Fruit fly (Drosophila melanogaster) whole organism, embryonic: ENCODE results near the gene CG17124.
A peak's percentile ranks its signal among the peaks of the same experiment; 100 is the strongest.

Source experiments
- C15 ChIP-seq: fragments of 200-800 bp; sonication (Bioruptor generic); IDR thresholded peaks from 3 replicates; pipeline ENCODE4 v1.3.6; 2022; ENCODE audit warnings: missing biosample characterization, missing genetic modification characterization
- CG11093 ChIP-seq: fragments of 200-800 bp; sonication (Bioruptor generic); IDR thresholded peaks from 3 replicates; pipeline ENCODE4 v1.3.6; 2022; ENCODE audit warnings: missing biosample characterization, missing genetic modification characterization
- CG18262 ChIP-seq: fragments of 200-800 bp; optimal IDR thresholded peaks from 3 replicates; lab custom pipeline; 2019; ENCODE audit warnings: missing biosample characterization, mild to moderate bottlenecking, missing genetic modification characterization, moderate library complexity
- CG2875 ChIP-seq: fragments of 200-800 bp; sonication (Bioruptor generic); optimal IDR thresholded peaks from 2 replicates; lab custom pipeline; 2017; ENCODE audit warnings: missing biosample characterization, mild to moderate bottlenecking, missing genetic modification characterization, missing genetic modification reagents
- CG31388 ChIP-seq: fragments of 200-800 bp; sonication (Bioruptor generic); optimal IDR thresholded peaks from 2 replicates; lab custom pipeline; 2016; ENCODE audit warnings: missing biosample characterization, missing genetic modification characterization
- CG4404 ChIP-seq: fragments of 200-800 bp; sonication (Bioruptor generic); IDR thresholded peaks from 2 replicates; pipeline ENCODE4 v1.3.6; 2022; ENCODE audit warnings: missing biosample characterization, missing genetic modification characterization
- CG4820 ChIP-seq: fragments of 200-800 bp; sonication (Bioruptor generic); optimal IDR thresholded peaks from 3 replicates; lab custom pipeline; 2016; ENCODE audit warnings: missing biosample characterization, missing genetic modification characterization
- CG6854 ChIP-seq: fragments of 200-800 bp; sonication (Bioruptor generic); optimal IDR thresholded peaks from 3 replicates; lab custom pipeline; 2017; ENCODE audit warnings: missing biosample characterization, mild to moderate bottlenecking, missing genetic modification characterization
- CG7271 ChIP-seq: fragments of 200-800 bp; sonication (Bioruptor generic); optimal IDR thresholded peaks from 2 replicates; lab custom pipeline; 2018; ENCODE audit warnings: missing biosample characterization, mild to moderate bottlenecking, missing genetic modification characterization, moderate library complexity
- CG7556 ChIP-seq: fragments of 200-800 bp; sonication (Bioruptor generic); optimal IDR thresholded peaks from 2 replicates; lab custom pipeline; 2017; ENCODE audit warnings: missing biosample characterization, mild to moderate bottlenecking, missing genetic modification characterization
- CG7745 ChIP-seq: fragments of 200-800 bp; sonication (Bioruptor generic); optimal IDR thresholded peaks from 2 replicates; lab custom pipeline; 2018; ENCODE audit warnings: missing biosample characterization, mild to moderate bottlenecking, missing genetic modification characterization, moderate library complexity
- CG7786 ChIP-seq: fragments of 200-800 bp; sonication (Bioruptor generic); optimal IDR thresholded peaks from 2 replicates; lab custom pipeline; 2016; ENCODE audit warnings: missing biosample characterization, missing genetic modification characterization
- CG7839 ChIP-seq: fragments of 200-800 bp; sonication (Bioruptor generic); optimal IDR thresholded peaks from 3 replicates; lab custom pipeline; 2018; ENCODE audit warnings: missing biosample characterization, mild to moderate bottlenecking, missing genetic modification characterization, moderate library complexity
- CG7963 ChIP-seq: fragments of 200-800 bp; sonication (Bioruptor generic); IDR thresholded peaks from 3 replicates; pipeline ENCODE4 v1.3.6; 2022; ENCODE audit warnings: missing biosample characterization, missing genetic modification characterization; ENCODE audit not compliant: partially characterized antibody
- CG8290 ChIP-seq, 3 experiments: fragments of 200-800 bp; sonication (Bioruptor generic); optimal IDR thresholded peaks; 2 replicates each; lab custom pipeline; 2016 to 2019; ENCODE audit warnings: missing biosample characterization in 3 of 3, missing genetic modification characterization in 3 of 3, mild to moderate bottlenecking in 2 of 3, moderate library complexity in 1 of 3
- CG8478 ChIP-seq: fragments of >200 bp; optimal IDR thresholded peaks from 2 replicates; lab custom pipeline; 2018
- CG9215 ChIP-seq: fragments of 200-800 bp; sonication (Bioruptor generic); IDR thresholded peaks from 2 replicates; pipeline ENCODE4 v1.3.6; 2022; ENCODE audit warnings: missing biosample characterization, missing genetic modification characterization
- D ChIP-seq, 2 experiments: fragments of 200-800 bp in 1 of 2; fragments of >200 bp in 1 of 2; sonication (Bioruptor generic) in 1 of 2; optimal IDR thresholded peaks; 2 replicates in 1 of 2; 3 replicates in 1 of 2; lab custom pipeline; 2017; ENCODE audit warnings: mild to moderate bottlenecking in 1 of 2, missing biosample characterization in 1 of 2, missing genetic modification characterization in 1 of 2, missing genetic modification reagents in 1 of 2
- D19A ChIP-seq: fragments of 200-800 bp; optimal IDR thresholded peaks from 3 replicates; lab custom pipeline; 2019; ENCODE audit warnings: missing biosample characterization, mild to moderate bottlenecking, missing genetic modification characterization, moderate library complexity
- Dbx ChIP-seq: fragments of 200-800 bp; sonication (Bioruptor generic); IDR thresholded peaks from 3 replicates; pipeline ENCODE4 v1.3.6; 2022; ENCODE audit warnings: missing biosample characterization, missing genetic modification characterization
- Fer2 ChIP-seq: fragments of 200-800 bp; sonication (Bioruptor generic); optimal IDR thresholded peaks from 2 replicates; lab custom pipeline; 2018; ENCODE audit warnings: missing biosample characterization, mild to moderate bottlenecking, missing genetic modification characterization, moderate library complexity
- Fer3 ChIP-seq: fragments of 200-800 bp; sonication (Bioruptor generic); optimal IDR thresholded peaks from 2 replicates; lab custom pipeline; 2018; ENCODE audit warnings: missing biosample characterization, mild to moderate bottlenecking, missing genetic modification characterization, moderate library complexity
- H15 ChIP-seq: fragments of 200-800 bp; sonication (Bioruptor generic); IDR thresholded peaks from 3 replicates; pipeline ENCODE4 v1.3.6; 2022; ENCODE audit warnings: missing biosample characterization, missing genetic modification characterization
- HLH3B ChIP-seq: fragments of 200-800 bp; sonication (Bioruptor generic); IDR thresholded peaks from 2 replicates; pipeline ENCODE4 v1.3.6; 2022; ENCODE audit warnings: missing biosample characterization, missing genetic modification characterization
- Hr39 ChIP-seq: fragments of >200 bp; optimal IDR thresholded peaks from 2 replicates; lab custom pipeline; 2017
- NFAT ChIP-seq: fragments of 200-800 bp; sonication (Bioruptor generic); IDR thresholded peaks from 2 replicates; pipeline ENCODE4 v1.3.6; 2022; ENCODE audit warnings: missing biosample characterization, missing genetic modification characterization
- Spps ChIP-seq: fragments of 200-800 bp; sonication (Bioruptor generic); optimal IDR thresholded peaks from 2 replicates; lab custom pipeline; 2018; ENCODE audit warnings: missing biosample characterization, mild to moderate bottlenecking, missing genetic modification characterization
- Taf1 ChIP-seq: fragments of 200-800 bp; sonication (Bioruptor generic); IDR thresholded peaks from 2 replicates; pipeline ENCODE4 v1.3.6; 2022; ENCODE audit warnings: missing biosample characterization, missing genetic modification characterization
- YL-1 ChIP-seq: fragments of 200-800 bp; sonication (Bioruptor generic); optimal IDR thresholded peaks from 3 replicates; lab custom pipeline; 2017; ENCODE audit warnings: missing biosample characterization, mild to moderate bottlenecking, missing genetic modification characterization
- al ChIP-seq: fragments of 200-800 bp; sonication (Bioruptor generic); IDR thresholded peaks from 2 replicates; pipeline ENCODE4 v1.3.6; 2022; ENCODE audit warnings: missing biosample characterization, missing genetic modification characterization
- ara ChIP-seq: fragments of 200-800 bp; sonication (Bioruptor generic); IDR thresholded peaks from 2 replicates; pipeline ENCODE4 v1.3.6; 2022; ENCODE audit warnings: missing biosample characterization, missing genetic modification characterization
- ase ChIP-seq: fragments of 200-800 bp; sonication (Bioruptor generic); IDR thresholded peaks from 3 replicates; pipeline ENCODE4 v1.3.6; 2022; ENCODE audit warnings: missing biosample characterization, missing genetic modification characterization
- br ChIP-seq: fragments of >200 bp; optimal IDR thresholded peaks from 2 replicates; lab custom pipeline; 2017
- chif ChIP-seq, 2 experiments: fragments of 200-800 bp; sonication (Bioruptor generic); optimal IDR thresholded peaks; 3 replicates each; lab custom pipeline; 2016; ENCODE audit warnings: missing biosample characterization in 2 of 2, missing genetic modification characterization in 2 of 2
- chn ChIP-seq: fragments of 200-800 bp; sonication (Bioruptor generic); optimal IDR thresholded peaks from 2 replicates; lab custom pipeline; 2016; ENCODE audit warnings: missing biosample characterization, missing genetic modification characterization
- ci ChIP-seq: fragments of 200-800 bp; sonication (Bioruptor generic); IDR thresholded peaks from 3 replicates; pipeline ENCODE4 v1.3.6; 2022; ENCODE audit warnings: missing biosample characterization, missing genetic modification characterization
- corto ChIP-seq: fragments of 200-800 bp; sonication (Bioruptor generic); optimal IDR thresholded peaks from 2 replicates; lab custom pipeline; 2016; ENCODE audit warnings: missing biosample characterization, mild to moderate bottlenecking, missing genetic modification characterization, moderate library complexity
- dimm ChIP-seq: fragments of 200-800 bp; sonication (Bioruptor generic); IDR thresholded peaks from 2 replicates; pipeline ENCODE4 v1.3.6; 2022; ENCODE audit warnings: missing biosample characterization, missing genetic modification characterization
- dm ChIP-seq: fragments of 200-800 bp; sonication (Bioruptor generic); optimal IDR thresholded peaks from 3 replicates; lab custom pipeline; 2016; ENCODE audit warnings: missing biosample characterization, missing genetic modification characterization
- ewg ChIP-seq: fragments of 200-800 bp; sonication (Bioruptor generic); optimal IDR thresholded peaks from 3 replicates; lab custom pipeline; 2017; ENCODE audit warnings: mild to moderate bottlenecking, missing biosample characterization, missing genetic modification reagents, missing genetic modification characterization
- grn ChIP-seq: fragments of 200-800 bp; sonication (Bioruptor generic); optimal IDR thresholded peaks from 3 replicates; lab custom pipeline; 2017; ENCODE audit warnings: missing biosample characterization, missing genetic modification characterization
- p53 ChIP-seq: fragments of 200-800 bp; sonication (Bioruptor generic); optimal IDR thresholded peaks from 2 replicates; lab custom pipeline; 2016; ENCODE audit warnings: missing biosample characterization, missing genetic modification characterization
- scrt ChIP-seq: fragments of 200-800 bp; sonication (Bioruptor generic); optimal IDR thresholded peaks from 2 replicates; lab custom pipeline; 2018; ENCODE audit warnings: missing biosample characterization, mild to moderate bottlenecking, missing genetic modification characterization, moderate library complexity
- sd ChIP-seq: fragments of 200-800 bp; sonication (Bioruptor generic); optimal IDR thresholded peaks from 3 replicates; lab custom pipeline; 2018; ENCODE audit warnings: missing biosample characterization, mild to moderate bottlenecking, missing genetic modification characterization, moderate library complexity
- seq ChIP-seq: fragments of 200-800 bp; sonication (Bioruptor generic); IDR thresholded peaks from 2 replicates; pipeline ENCODE4 v1.3.6; 2022; ENCODE audit warnings: missing biosample characterization, missing genetic modification characterization
- sisA ChIP-seq: fragments of 200-800 bp; sonication (Bioruptor generic); IDR thresholded peaks from 2 replicates; pipeline ENCODE4 v1.3.6; 2022; ENCODE audit warnings: missing biosample characterization, missing genetic modification characterization
- slou ChIP-seq: fragments of 200-800 bp; sonication (Bioruptor generic); optimal IDR thresholded peaks from 3 replicates; lab custom pipeline; 2016; ENCODE audit warnings: missing biosample characterization, missing genetic modification characterization
- sqz ChIP-seq: fragments of 200-800 bp; sonication (Bioruptor generic); optimal IDR thresholded peaks from 3 replicates; lab custom pipeline; 2018; ENCODE audit warnings: missing biosample characterization, mild to moderate bottlenecking, missing genetic modification characterization
- ssp ChIP-seq: fragments of 200-800 bp; sonication (Bioruptor generic); IDR thresholded peaks from 2 replicates; pipeline ENCODE4 v1.3.6; 2022; ENCODE audit warnings: missing biosample characterization, missing genetic modification characterization
- tgo ChIP-seq: fragments of 200-800 bp; sonication (Bioruptor generic); IDR thresholded peaks from 3 replicates; pipeline ENCODE4 v1.3.6; 2022; ENCODE audit warnings: missing biosample characterization, missing genetic modification characterization
- unpg ChIP-seq: fragments of 200-800 bp; sonication (Bioruptor generic); optimal IDR thresholded peaks from 3 replicates; lab custom pipeline; 2018; ENCODE audit warnings: missing biosample characterization, mild to moderate bottlenecking, missing genetic modification characterization, moderate library complexity

The CG17124 gene

DNA sequence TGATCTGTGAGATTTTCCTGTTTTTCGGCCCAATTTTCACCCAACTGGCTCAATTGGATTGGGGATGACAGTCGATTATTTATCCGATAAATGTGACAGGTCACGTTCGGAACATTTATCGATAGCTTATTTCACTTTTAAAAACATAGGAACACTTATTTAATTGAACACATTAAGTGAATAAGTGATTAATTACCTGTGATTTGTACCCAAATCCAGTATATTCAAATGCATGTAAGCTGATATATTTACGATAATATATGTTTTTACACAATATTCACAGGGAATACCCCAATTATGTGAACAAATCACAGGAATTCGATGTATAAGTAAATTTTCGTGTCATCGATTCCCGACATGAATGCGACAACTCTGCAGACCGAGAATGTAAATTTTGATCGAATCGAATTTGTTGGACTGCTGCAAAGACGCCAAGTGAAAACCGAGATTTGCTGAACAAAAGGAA lies 23.7 kb downstream of the CG17124 start, which contains the start of the genes EMC3 and Dpy-30L1 (continued):
- no peak for TF ChIP-seq CG11093
- peak; percentile 19; the same call in 1 of the 2 replicates for TF ChIP-seq ssp (GFP tag; lab: Robert Waterston, UW)
- no peak for TF ChIP-seq Spps (tag; lab: Kevin White, UChicago)
- TF ChIP-seq C15 (GFP tag; lab: Robert Waterston, UW): no peak
- no peak for TF ChIP-seq slou (GFP tag; lab: Kevin White, UChicago)
- TF ChIP-seq Taf1 (GFP tag; lab: Robert Waterston, UW): no peak
- no peak for TF ChIP-seq scrt
- peak; percentile 34 for TF ChIP-seq sisA
- no peak for TF ChIP-seq seq (GFP tag; lab: Robert Waterston, UW)
- peak; percentile 44 for TF ChIP-seq Fer3 (tag; lab: Kevin White, UChicago)
- no peak for TF ChIP-seq sd (tag; lab: Kevin White, UChicago)
- TF ChIP-seq al (GFP tag; lab: Robert Waterston, UW): peak; percentile 54; the same call in 1 of the 2 replicates
- no peak for TF ChIP-seq H15 (GFP tag; lab: Robert Waterston, UW)
- TF ChIP-seq corto (GFP tag; lab: Kevin White, UChicago): no peak
- peak; percentile 49; the same call in 1 of the 2 replicates for TF ChIP-seq CG9215 (GFP tag; lab: Robert Waterston, UW)
- no peak for TF ChIP-seq D19A (tag; lab: Kevin White, UChicago)
- no peak for TF ChIP-seq CG8290 (GFP tag; optimal IDR thresholded peaks at IDR 0.05; lab: Kevin White, UChicago)
- no peak for TF ChIP-seq CG8290 (tag; optimal IDR thresholded peaks at IDR 0.05; lab: Kevin White, UChicago)
- no peak for TF ChIP-seq CG6854 (GFP tag; lab: Kevin White, UChicago)
- peak; percentile 21 for TF ChIP-seq chn (GFP tag; lab: Kevin White, UChicago)
- no peak for TF ChIP-seq ara
- no peak for TF ChIP-seq CG8478
- peak; percentile 42 for TF ChIP-seq CG7786
- no peak for TF ChIP-seq dimm
- TF ChIP-seq CG7839: no peak
- no peak for TF ChIP-seq sqz (GFP tag; lab: Kevin White, UChicago)
- no peak for TF ChIP-seq CG31388 (GFP tag; lab: Kevin White, UChicago)
- TF ChIP-seq CG7963 (GFP tag; lab: Robert Waterston, UW): no peak
- TF ChIP-seq HLH3B (GFP tag; lab: Robert Waterston, UW): no peak
- no peak for TF ChIP-seq CG7745 (tag; lab: Kevin White, UChicago)
- peak in 1 of 2 experiments; percentile 44 for TF ChIP-seq chif (GFP tag; optimal IDR thresholded peaks at IDR 0.05; lab: Kevin White, UChicago)
- TF ChIP-seq CG2875 (GFP tag; lab: Kevin White, UChicago): no peak
- TF ChIP-seq Dbx (GFP tag; lab: Robert Waterston, UW): peak; percentile 75
- no peak for TF ChIP-seq grn
- TF ChIP-seq Fer2 (tag; lab: Kevin White, UChicago): peak; percentile 2
- TF ChIP-seq CG7271 (tag; lab: Kevin White, UChicago): no peak
- TF ChIP-seq YL-1 (GFP tag; lab: Kevin White, UChicago): peak; percentile 88
- TF ChIP-seq dm: peak; percentile 8
- no peak for TF ChIP-seq Hr39 (lab: Kevin White, UChicago)
- peak; percentile 23; the same call in 1 of the 3 replicates for TF ChIP-seq ase (GFP tag; lab: Robert Waterston, UW)
- TF ChIP-seq unpg (GFP tag; lab: Kevin White, UChicago): no peak
- TF ChIP-seq tgo: peak; percentile 31; the same call in 1 of the 3 replicates
- TF ChIP-seq CG18262 (tag; lab: Kevin White, UChicago): peak; percentile 66
- TF ChIP-seq CG4820: peak; percentile 48
- TF ChIP-seq br: no peak
- TF ChIP-seq D (optimal IDR thresholded peaks at IDR 0.05; lab: Kevin White, UChicago): no peak
- no peak for TF ChIP-seq D (GFP tag; optimal IDR thresholded peaks at IDR 0.05; lab: Kevin White, UChicago)
- TF ChIP-seq ci (GFP tag; lab: Robert Waterston, UW): 0 out of 3 replicates have a peak, but pooled peaks have one; percentile 43
- TF ChIP-seq NFAT (GFP tag; lab: Robert Waterston, UW): 0 out of 2 replicates have a peak, but pooled peaks have one; percentile 17
- TF ChIP-seq ewg (GFP tag; lab: Kevin White, UChicago): no peak
- TF ChIP-seq CG7556 (GFP tag; lab: Kevin White, UChicago): peak; percentile 34
- no peak for TF ChIP-seq p53 (GFP tag; lab: Kevin White, UChicago)
- no peak for TF ChIP-seq CG4404 (GFP tag; lab: Robert Waterston, UW)
